Worm (Caenorhabditis elegans) whole organism, late embryonic: Measurements from ENCODE around the gene aexr-1.

Experiments
- F13H6.1 ChIP-seq: sonication (generic microtip); optimal IDR thresholded peaks from 2 replicates; lab custom pipeline; 2016; ENCODE audit warnings: missing genetic modification characterization, missing compliant biosample characterization
- T23F11.4 ChIP-seq: fragments of 200-800 bp; sonication (Bioruptor generic); optimal IDR thresholded peaks from 2 replicates; lab custom pipeline; 2018; ENCODE audit warnings: mild to moderate bottlenecking, missing genetic modification characterization, missing compliant biosample characterization
- ceh-18 ChIP-seq: sonication (generic microtip); optimal IDR thresholded peaks from 2 replicates; lab custom pipeline; 2016; ENCODE audit warnings: missing genetic modification characterization, missing compliant biosample characterization
- ceh-19 ChIP-seq: fragments of 200-800 bp; sonication (Bioruptor generic); optimal IDR thresholded peaks from 2 replicates; lab custom pipeline; 2018; ENCODE audit warnings: mild to moderate bottlenecking, missing genetic modification characterization, missing compliant biosample characterization
- ceh-2 ChIP-seq: sonication (generic microtip); optimal IDR thresholded peaks from 2 replicates; lab custom pipeline; 2016; ENCODE audit warnings: missing genotype, missing genetic modification characterization, missing compliant biosample characterization
- ceh-22 ChIP-seq: sonication (generic microtip); optimal IDR thresholded peaks from 2 replicates; lab custom pipeline; 2017; ENCODE audit warnings: missing biosample characterization, missing genetic modification characterization
- ceh-30 ChIP-seq: fragments of 150-350 bp; optimal IDR thresholded peaks from 2 replicates; lab custom pipeline; 2014; ENCODE audit warnings: missing biosample characterization, missing genetic modification characterization
- che-1 ChIP-seq: sonication (generic microtip); optimal IDR thresholded peaks from 2 replicates; lab custom pipeline; 2016; ENCODE audit warnings: mild to moderate bottlenecking, missing genetic modification characterization, missing compliant biosample characterization
- dve-1 ChIP-seq: sonication (generic microtip); optimal IDR thresholded peaks from 2 replicates; lab custom pipeline; 2017; ENCODE audit warnings: antibody characterized with exemption, mild to moderate bottlenecking, missing genetic modification characterization, missing compliant biosample characterization
- fax-1 ChIP-seq: sonication (generic microtip); optimal IDR thresholded peaks from 2 replicates; lab custom pipeline; 2016; ENCODE audit warnings: missing genotype, missing genetic modification characterization, missing compliant biosample characterization
- fkh-6 ChIP-seq: sonication (generic microtip); optimal IDR thresholded peaks from 2 replicates; lab custom pipeline; 2016; ENCODE audit warnings: missing genetic modification characterization, missing compliant biosample characterization
- hlh-13 ChIP-seq: fragments of 200-800 bp; sonication (Bioruptor generic); optimal IDR thresholded peaks from 2 replicates; lab custom pipeline; 2018; ENCODE audit warnings: mild to moderate bottlenecking, missing genetic modification characterization, missing compliant biosample characterization
- hlh-15 ChIP-seq: sonication (generic microtip); optimal IDR thresholded peaks from 2 replicates; lab custom pipeline; 2016; ENCODE audit warnings: missing genetic modification characterization, missing compliant biosample characterization
- hlh-30 ChIP-seq: sonication (generic microtip); optimal IDR thresholded peaks from 2 replicates; lab custom pipeline; 2017; ENCODE audit warnings: antibody characterized with exemption, missing genetic modification characterization, missing compliant biosample characterization; ENCODE audit not compliant: insufficient read depth
- hlh-8 ChIP-seq: sonication (generic microtip); optimal IDR thresholded peaks from 2 replicates; lab custom pipeline; 2016; ENCODE audit warnings: missing genotype, missing genetic modification characterization, missing compliant biosample characterization
- lim-6 ChIP-seq: sonication (generic microtip); optimal IDR thresholded peaks from 2 replicates; lab custom pipeline; 2016; ENCODE audit warnings: missing genetic modification characterization, missing compliant biosample characterization
- lin-11 ChIP-seq: fragments of 200-800 bp; sonication (Bioruptor generic); optimal IDR thresholded peaks from 2 replicates; lab custom pipeline; 2018; ENCODE audit warnings: mild to moderate bottlenecking, missing genetic modification characterization, missing compliant biosample characterization
- madf-2 ChIP-seq: sonication (generic microtip); optimal IDR thresholded peaks from 2 replicates; lab custom pipeline; 2017; ENCODE audit warnings: missing genetic modification characterization, missing compliant biosample characterization
- mec-3 ChIP-seq: sonication (generic microtip); optimal IDR thresholded peaks from 2 replicates; lab custom pipeline; 2016; ENCODE audit warnings: borderline replicate concordance, missing genetic modification characterization, missing compliant biosample characterization
- nfya-1 ChIP-seq: sonication (generic microtip); optimal IDR thresholded peaks from 2 replicates; lab custom pipeline; 2017; ENCODE audit warnings: missing genetic modification characterization, mild to moderate bottlenecking, missing compliant biosample characterization, antibody characterized with exemption, moderate library complexity
- nhr-11 ChIP-seq: fragments of 150-350 bp; optimal IDR thresholded peaks from 2 replicates; lab custom pipeline; 2014; ENCODE audit warnings: missing biosample characterization, missing genetic modification characterization
- nhr-232 ChIP-seq: sonication (generic microtip); optimal IDR thresholded peaks from 2 replicates; lab custom pipeline; 2016; ENCODE audit warnings: missing genetic modification characterization, missing compliant biosample characterization
- npax-4 ChIP-seq: sonication (generic microtip); optimal IDR thresholded peaks from 2 replicates; lab custom pipeline; 2016; ENCODE audit warnings: missing genetic modification characterization, missing compliant biosample characterization
- odd-2 ChIP-seq: sonication (generic microtip); optimal IDR thresholded peaks from 2 replicates; lab custom pipeline; 2017; ENCODE audit warnings: antibody characterized with exemption, mild to moderate bottlenecking, missing genetic modification characterization, missing compliant biosample characterization
- pag-3 ChIP-seq: sonication (generic microtip); optimal IDR thresholded peaks from 2 replicates; lab custom pipeline; 2016; ENCODE audit warnings: missing compliant biosample characterization, missing genetic modification characterization, borderline replicate concordance
- pha-2 ChIP-seq: sonication (generic microtip); optimal IDR thresholded peaks from 2 replicates; lab custom pipeline; 2017; ENCODE audit warnings: mild to moderate bottlenecking, missing genetic modification characterization, missing compliant biosample characterization
- pros-1 ChIP-seq: fragments of 150-350 bp; optimal IDR thresholded peaks from 2 replicates; lab custom pipeline; 2014; ENCODE audit warnings: missing biosample characterization, missing genetic modification reagents, missing genetic modification characterization
- ref-2 ChIP-seq: sonication (generic microtip); optimal IDR thresholded peaks from 2 replicates; lab custom pipeline; 2016; ENCODE audit warnings: missing genetic modification characterization, missing compliant biosample characterization
- sdc-2 ChIP-seq: sonication (generic microtip); optimal IDR thresholded peaks from 2 replicates; lab custom pipeline; 2016; ENCODE audit warnings: missing genotype, missing genetic modification characterization, missing compliant biosample characterization
- sox-4 ChIP-seq: sonication (generic microtip); optimal IDR thresholded peaks from 2 replicates; lab custom pipeline; 2017; ENCODE audit warnings: mild to moderate bottlenecking, missing genetic modification characterization, inconsistent platforms, missing compliant biosample characterization
- syd-9 ChIP-seq: sonication (generic microtip); optimal IDR thresholded peaks from 2 replicates; lab custom pipeline; 2016; ENCODE audit warnings: mild to moderate bottlenecking, missing genetic modification characterization, moderate library complexity, missing compliant biosample characterization
- tbx-2 ChIP-seq: sonication (generic microtip); optimal IDR thresholded peaks from 2 replicates; lab custom pipeline; 2016; ENCODE audit warnings: missing genetic modification characterization, missing compliant biosample characterization
- unc-86 ChIP-seq: sonication (generic microtip); optimal IDR thresholded peaks from 2 replicates; lab custom pipeline; 2016; ENCODE audit warnings: missing genetic modification characterization, missing compliant biosample characterization
- ztf-16 ChIP-seq: sonication (generic microtip); optimal IDR thresholded peaks from 2 replicates; lab custom pipeline; 2017; ENCODE audit warnings: missing genetic modification characterization, missing compliant biosample characterization

Gene aexr-1

DNA sequence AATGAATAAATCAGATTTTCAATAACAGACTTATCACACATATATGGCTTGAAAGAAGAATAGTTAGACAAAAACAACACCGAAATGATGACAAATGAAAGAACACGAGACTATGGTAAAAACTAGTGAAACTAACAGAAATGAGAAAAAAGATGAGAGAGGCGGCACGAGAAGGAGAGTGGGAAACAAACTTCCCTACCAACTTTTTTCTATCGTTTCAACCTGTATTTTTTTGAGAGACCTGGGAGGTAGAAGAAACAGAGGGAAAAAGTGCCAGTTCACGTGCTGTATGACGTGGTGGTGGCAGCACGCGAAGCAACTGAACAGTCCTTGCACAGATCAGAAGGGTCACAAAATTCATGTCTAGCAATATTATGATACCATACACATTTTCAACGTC, 7.7 kb upstream of the aexr-1 start:
- TF ChIP-seq nhr-11, result no peak
- no peak for TF ChIP-seq mec-3 (tag; lab: Kevin White, UChicago)
- TF ChIP-seq pros-1 (tag; lab: Kevin White, UChicago), result no peak
- no peak for TF ChIP-seq hlh-15
- no peak for TF ChIP-seq fax-1 (tag; lab: Kevin White, UChicago)
- no peak for TF ChIP-seq syd-9 (tag; lab: Kevin White, UChicago)
- TF ChIP-seq madf-2 (tag; lab: Kevin White, UChicago), result no peak
- TF ChIP-seq ceh-22 (tag; lab: Kevin White, UChicago), result no peak
- no peak for TF ChIP-seq F13H6.1
- TF ChIP-seq lim-6, result no peak
- no peak for TF ChIP-seq hlh-30 (tag; lab: Kevin White, UChicago)
- no peak for TF ChIP-seq ref-2 (tag; lab: Kevin White, UChicago)

ce11 chrX:6641509-6641908, 6.4 kb upstream of the aexr-1 start:
- TF ChIP-seq sdc-2 (tag; lab: Kevin White, UChicago) (no peak), fkh-6 (no peak), tbx-2 (tag; lab: Kevin White, UChicago) (no peak), ceh-18 (tag; lab: Kevin White, UChicago) (no peak), ceh-22 (tag; lab: Kevin White, UChicago) (no peak), ceh-2 (no peak)

DNA sequence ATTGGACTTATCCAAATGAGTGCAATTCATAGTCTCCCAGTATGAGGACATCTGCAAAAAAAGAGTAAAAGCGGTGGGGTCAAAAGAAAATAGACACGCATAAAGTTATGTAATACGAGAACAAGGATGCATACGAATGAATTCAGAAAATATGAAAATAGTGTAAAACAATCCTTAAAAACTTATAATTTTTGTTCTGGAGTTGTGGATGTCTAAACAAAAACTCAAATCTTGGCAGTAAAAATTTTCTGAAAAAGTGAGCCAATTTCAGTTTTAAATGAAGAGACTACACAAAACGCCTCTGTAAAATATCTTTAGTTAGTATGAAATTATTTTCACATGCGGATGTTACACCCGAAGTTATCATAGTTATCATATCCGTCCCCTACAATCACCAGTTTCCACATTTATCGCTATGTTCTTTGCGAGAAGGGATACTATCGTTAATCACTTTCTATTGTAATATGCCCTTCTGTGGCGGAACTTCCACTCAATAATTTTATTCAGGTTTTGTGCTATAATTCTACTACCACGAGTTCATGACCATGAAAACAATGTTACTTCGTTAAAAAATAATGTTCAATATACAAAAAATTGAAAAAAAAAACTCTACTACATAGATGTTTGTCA, 5.6 kb upstream of the aexr-1 start, which contains the start of gene nhr-120:
TSS of gene nhr-120 (minus strand) at position 51 of the 630 bp plus-strand sequence.
- no peak for TF ChIP-seq pha-2

DNA sequence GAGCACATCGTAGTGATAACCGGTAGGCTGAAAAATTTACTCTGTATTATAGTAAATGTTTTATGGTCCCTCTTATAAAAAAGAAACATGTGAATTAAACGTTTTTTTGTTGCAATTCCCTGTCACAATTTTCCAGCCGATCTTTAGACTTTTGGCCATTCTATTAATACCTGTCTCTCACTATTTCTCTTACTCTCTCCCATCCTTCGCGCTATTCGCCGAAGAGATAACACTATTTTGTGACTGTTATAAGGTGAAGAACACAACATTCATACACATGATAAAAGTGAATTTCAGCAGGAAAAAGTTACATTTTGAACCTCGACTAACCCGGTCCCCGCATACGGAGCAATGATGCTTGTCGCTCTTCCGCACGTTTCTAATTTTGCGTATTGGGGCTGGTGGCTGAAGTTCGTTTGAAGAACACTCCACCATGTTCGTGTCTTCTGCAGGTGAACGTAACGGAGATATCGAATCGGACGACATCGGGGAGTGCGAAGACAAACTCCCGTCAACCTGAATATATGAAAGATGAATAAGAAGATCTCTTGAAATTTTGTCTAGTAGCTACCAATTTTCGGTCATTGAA, 4.0 kb upstream of the aexr-1 start:
- TF ChIP-seq ceh-22 (tag; lab: Kevin White, UChicago), result no peak
- TF ChIP-seq, all 69 proteins: peak for 0

- no peak for TF ChIP-seq npax-4 (tag; lab: Kevin White, UChicago)
Measured at ce11 chrX:6637933-6638332, 2.9 kb upstream of the aexr-1 start.

- no peak for TF ChIP-seq nfya-1
- no peak for TF ChIP-seq ceh-22 (tag; lab: Kevin White, UChicago)
- no peak for TF ChIP-seq npax-4 (tag; lab: Kevin White, UChicago)
- TF ChIP-seq sdc-2 (tag; lab: Kevin White, UChicago), result no peak
- no peak for TF ChIP-seq fkh-6
- no peak for TF ChIP-seq T23F11.4
- no peak for TF ChIP-seq unc-86
- no peak for TF ChIP-seq F13H6.1
- TF ChIP-seq ceh-19, result no peak
- no peak for TF ChIP-seq mec-3 (tag; lab: Kevin White, UChicago)
- TF ChIP-seq ceh-30 (tag; lab: Kevin White, UChicago), result no peak
- TF ChIP-seq hlh-13 (GFP tag; lab: Kevin White, UChicago), result no peak
- no peak for TF ChIP-seq ztf-16
- TF ChIP-seq lin-11 (tag; lab: Kevin White, UChicago), result no peak
- TF ChIP-seq tbx-2 (tag; lab: Kevin White, UChicago), result no peak
Measured at ce11 chrX:6631437-6631836, 3.6 kb downstream of the aexr-1 start, which contains the start of gene aexr-2. Gene aexr-2 (minus strand): TSS chrX:6631537.

DNA sequence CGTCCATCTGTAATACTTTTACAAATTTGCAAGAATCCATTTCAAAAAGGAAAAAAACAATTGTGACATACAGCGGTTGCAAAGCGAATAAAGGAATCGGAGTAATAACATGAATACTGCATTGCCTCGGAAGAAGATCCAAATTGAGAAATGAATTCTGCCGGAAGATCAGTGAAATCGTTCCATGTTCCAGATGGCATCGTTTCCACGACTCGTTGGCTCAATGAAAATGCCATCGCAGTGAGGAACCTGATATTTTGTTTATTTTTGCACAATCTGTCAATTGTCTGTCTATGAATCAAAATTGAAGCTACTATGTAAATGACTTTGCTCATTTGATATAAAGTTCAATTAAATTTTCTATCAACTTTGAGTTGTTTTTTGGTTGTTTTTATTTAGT, 4.4 kb downstream of the aexr-1 start:
- TF ChIP-seq pag-3, result no peak
- TF ChIP-seq hlh-8 (tag; lab: Kevin White, UChicago), result no peak
- no peak for TF ChIP-seq dve-1 (tag; lab: Kevin White, UChicago)
- no peak for TF ChIP-seq pros-1 (tag; lab: Kevin White, UChicago)
- TF ChIP-seq lin-11 (tag; lab: Kevin White, UChicago), result no peak
- no peak for TF ChIP-seq ceh-30 (tag; lab: Kevin White, UChicago)
- no peak for TF ChIP-seq syd-9 (tag; lab: Kevin White, UChicago)
- no peak for TF ChIP-seq ceh-22 (tag; lab: Kevin White, UChicago)
- TF ChIP-seq ceh-19, result no peak
- no peak for TF ChIP-seq nfya-1
- TF ChIP-seq unc-86, result no peak
- TF ChIP-seq sox-4, result no peak
- no peak for TF ChIP-seq che-1 (tag; lab: Kevin White, UChicago)
- no peak for TF ChIP-seq nhr-232 (tag; lab: Kevin White, UChicago)
- no peak for TF ChIP-seq odd-2 (tag; lab: Kevin White, UChicago)
